Worm (Caenorhabditis elegans) whole organism, L4/young adult: ENCODE data around the gene clec-151.

Source experiments
- W03F9.2 ChIP-seq: fragments of 150-350 bp; optimal IDR thresholded peaks from 2 replicates; lab custom pipeline; 2014; ENCODE audit warnings: missing biosample characterization, missing genetic modification characterization
- dao-5 ChIP-seq: sonication (generic microtip); optimal IDR thresholded peaks from 2 replicates; lab custom pipeline; 2016; ENCODE audit warnings: missing genotype, missing genetic modification characterization, moderate library complexity, missing compliant biosample characterization
- him-1 ChIP-seq: sonication (generic microtip); optimal IDR thresholded peaks from 2 replicates; lab custom pipeline; 2016; ENCODE audit warnings: missing genotype, missing genetic modification reagents, missing genetic modification characterization, missing compliant biosample characterization

DNA sequence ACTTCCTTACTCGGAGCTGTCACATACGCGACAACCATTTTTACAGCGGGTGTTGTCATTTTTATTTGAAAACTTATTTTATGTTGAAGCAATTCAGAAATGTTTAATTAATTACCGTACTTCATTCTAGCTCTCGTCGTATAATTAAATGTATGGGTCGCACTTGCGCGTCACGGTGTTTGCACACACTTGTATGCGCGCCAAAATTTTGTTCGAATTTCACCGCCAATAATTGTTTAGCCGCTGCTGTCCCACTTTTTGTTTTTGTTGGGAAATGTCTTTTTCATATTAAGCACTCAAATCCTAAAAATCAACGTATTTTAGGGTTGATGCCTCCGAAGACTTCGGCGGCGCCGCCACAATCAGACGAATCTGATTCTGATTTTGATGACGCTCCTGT is 41.1 kb upstream of the clec-151 start, which contains the start of the genes F35G12.7 and smc-4:
- TF ChIP-seq him-1 = no peak
- TF ChIP-seq dao-5 = no peak
- TF ChIP-seq W03F9.2 (tag; lab: Kevin White, UChicago) = no peak
